Fruit fly (Drosophila melanogaster) whole organism, embryonic: Measurements from ENCODE around the gene Tm1.

ENCODE experiments used
- Blimp-1 ChIP-seq: fragments of 200-800 bp; sonication (Bioruptor generic); optimal IDR thresholded peaks from 3 replicates; lab custom pipeline; 2018; ENCODE audit warnings: missing biosample characterization, missing genetic modification characterization, mild to moderate bottlenecking, moderate library complexity, missing genetic modification reagents
- CG10274 ChIP-seq: fragments of 200-800 bp; sonication (Bioruptor generic); optimal IDR thresholded peaks from 3 replicates; lab custom pipeline; 2017; ENCODE audit warnings: missing biosample characterization, mild to moderate bottlenecking, missing genetic modification characterization
- CG11093 ChIP-seq: fragments of 200-800 bp; sonication (Bioruptor generic); IDR thresholded peaks from 3 replicates; pipeline ENCODE4 v1.3.6; 2022; ENCODE audit warnings: missing biosample characterization, missing genetic modification characterization
- CG11695 ChIP-seq: fragments of 200-800 bp; sonication (Bioruptor generic); IDR thresholded peaks from 3 replicates; pipeline ENCODE4 v1.3.6; 2022; ENCODE audit warnings: missing biosample characterization, missing genetic modification characterization
- CG12104 ChIP-seq: fragments of 200-800 bp; sonication (Bioruptor generic); optimal IDR thresholded peaks from 3 replicates; lab custom pipeline; 2016; ENCODE audit warnings: missing biosample characterization, missing genetic modification characterization
- CG12219 ChIP-seq: fragments of 200-800 bp; sonication (Bioruptor generic); optimal IDR thresholded peaks from 3 replicates; lab custom pipeline; 2018; ENCODE audit warnings: missing biosample characterization, mild to moderate bottlenecking, missing genetic modification characterization
- CG13287 ChIP-seq: fragments of 200-800 bp; sonication (Bioruptor generic); IDR thresholded peaks from 2 replicates; pipeline ENCODE4 v1.3.6; 2022; ENCODE audit warnings: missing biosample characterization, missing genetic modification characterization; ENCODE audit not compliant: partially characterized antibody
- CG15269 ChIP-seq: fragments of 200-800 bp; sonication (Bioruptor generic); optimal IDR thresholded peaks from 2 replicates; lab custom pipeline; 2018; ENCODE audit warnings: missing biosample characterization, mild to moderate bottlenecking, missing genetic modification characterization, moderate library complexity
- CG1529 ChIP-seq: fragments of 200-800 bp; sonication (Bioruptor generic); optimal IDR thresholded peaks from 3 replicates; lab custom pipeline; 2018; ENCODE audit warnings: missing biosample characterization, missing genetic modification characterization
- CG15479 ChIP-seq: fragments of 200-800 bp; sonication (Bioruptor generic); optimal IDR thresholded peaks from 3 replicates; lab custom pipeline; 2019; ENCODE audit warnings: missing biosample characterization, mild to moderate bottlenecking, missing genetic modification characterization, moderate library complexity
- CG16779 ChIP-seq: fragments of 200-800 bp; sonication (Bioruptor generic); IDR thresholded peaks from 2 replicates; pipeline ENCODE4 v1.3.6; 2022; ENCODE audit warnings: missing biosample characterization, missing genetic modification characterization
- CG17186 ChIP-seq: fragments of 200-800 bp; sonication (Bioruptor generic); optimal IDR thresholded peaks from 3 replicates; lab custom pipeline; 2017; ENCODE audit warnings: missing biosample characterization, missing genetic modification reagents, missing genetic modification characterization
- CG17568 ChIP-seq: fragments of 200-800 bp; sonication (Bioruptor generic); optimal IDR thresholded peaks from 2 replicates; lab custom pipeline; 2018; ENCODE audit warnings: missing biosample characterization, mild to moderate bottlenecking, missing genetic modification characterization, moderate library complexity
- CG2116 ChIP-seq: fragments of 200-800 bp; sonication (Bioruptor generic); optimal IDR thresholded peaks from 3 replicates; lab custom pipeline; 2018; ENCODE audit warnings: missing biosample characterization, mild to moderate bottlenecking, missing genetic modification characterization
- CG30020 ChIP-seq: fragments of 200-800 bp; optimal IDR thresholded peaks from 2 replicates; lab custom pipeline; 2019; ENCODE audit warnings: missing biosample characterization, mild to moderate bottlenecking, missing genetic modification characterization, moderate library complexity
- CG3163 ChIP-seq: fragments of 200-800 bp; sonication (Bioruptor generic); optimal IDR thresholded peaks from 3 replicates; lab custom pipeline; 2016; ENCODE audit warnings: missing biosample characterization, missing genetic modification characterization
- CG32772 ChIP-seq: fragments of 200-800 bp; sonication (Bioruptor generic); IDR thresholded peaks from 2 replicates; pipeline ENCODE4 v1.3.6; 2022; ENCODE audit warnings: missing biosample characterization, missing genetic modification characterization
- CG33557 ChIP-seq: fragments of 200-800 bp; sonication (Bioruptor generic); optimal IDR thresholded peaks from 2 replicates; lab custom pipeline; 2019; ENCODE audit warnings: missing biosample characterization, mild to moderate bottlenecking, missing genetic modification characterization, moderate library complexity
- CG6854 ChIP-seq: fragments of 200-800 bp; sonication (Bioruptor generic); optimal IDR thresholded peaks from 3 replicates; lab custom pipeline; 2017; ENCODE audit warnings: missing biosample characterization, mild to moderate bottlenecking, missing genetic modification characterization
- CHES-1-like ChIP-seq: fragments of 200-800 bp; sonication (Bioruptor generic); optimal IDR thresholded peaks from 2 replicates; lab custom pipeline; 2016; ENCODE audit warnings: missing biosample characterization, missing genetic modification characterization
- Chrac-16 ChIP-seq: fragments of 200-800 bp; sonication (Bioruptor generic); optimal IDR thresholded peaks from 3 replicates; lab custom pipeline; 2016; ENCODE audit warnings: missing biosample characterization, missing genetic modification characterization
- Dp ChIP-seq: fragments of 200-800 bp; sonication (Bioruptor generic); optimal IDR thresholded peaks from 2 replicates; lab custom pipeline; 2018; ENCODE audit warnings: missing biosample characterization, mild to moderate bottlenecking, missing genetic modification characterization, moderate library complexity
- ERR ChIP-seq: fragments of 200-800 bp; sonication (Bioruptor generic); optimal IDR thresholded peaks from 2 replicates; lab custom pipeline; 2016; ENCODE audit warnings: missing biosample characterization, missing genetic modification characterization
- Fer3 ChIP-seq: fragments of 200-800 bp; sonication (Bioruptor generic); optimal IDR thresholded peaks from 2 replicates; lab custom pipeline; 2018; ENCODE audit warnings: missing biosample characterization, mild to moderate bottlenecking, missing genetic modification characterization, moderate library complexity
- H2.0 ChIP-seq: fragments of 200-800 bp; sonication (Bioruptor generic); IDR thresholded peaks from 2 replicates; pipeline ENCODE4 v1.3.6; 2022; ENCODE audit warnings: missing biosample characterization, missing genetic modification characterization
- Hr3 ChIP-seq: fragments of 200-800 bp; sonication (Bioruptor generic); optimal IDR thresholded peaks from 3 replicates; lab custom pipeline; 2016; ENCODE audit warnings: missing biosample characterization, missing genetic modification characterization
- MBD-R2 ChIP-seq: fragments of 200-800 bp; sonication (Bioruptor generic); IDR thresholded peaks from 2 replicates; pipeline ENCODE4 v1.3.6; 2022; ENCODE audit warnings: missing biosample characterization, missing genetic modification characterization
- Med ChIP-seq: fragments of 200-800 bp; sonication (Bioruptor generic); peaks from one replicate; lab custom pipeline; 2016; ENCODE audit warnings: missing biosample characterization, missing genetic modification characterization, mild to moderate bottlenecking, inconsistent platforms, moderate library complexity
- Mrtf ChIP-seq: fragments of 200-800 bp; sonication (Bioruptor generic); IDR thresholded peaks from 3 replicates; pipeline ENCODE4 v1.3.6; 2022; ENCODE audit warnings: missing biosample characterization, missing genetic modification characterization
- NK7.1 ChIP-seq: fragments of 200-800 bp; sonication (Bioruptor generic); optimal IDR thresholded peaks from 3 replicates; lab custom pipeline; 2016; ENCODE audit warnings: missing biosample characterization, missing genetic modification characterization
- Neu2 ChIP-seq: fragments of 200-800 bp; sonication (Bioruptor generic); optimal IDR thresholded peaks from 3 replicates; lab custom pipeline; 2016; ENCODE audit warnings: missing biosample characterization, missing genetic modification characterization, borderline replicate concordance
- Nf-YB ChIP-seq: fragments of 200-800 bp; sonication (Bioruptor generic); optimal IDR thresholded peaks from 3 replicates; lab custom pipeline; 2019; ENCODE audit warnings: missing biosample characterization, mild to moderate bottlenecking, missing genetic modification characterization, moderate library complexity
- Rx ChIP-seq: fragments of 200-800 bp; sonication (Bioruptor generic); IDR thresholded peaks from 2 replicates; pipeline ENCODE4 v1.3.6; 2022; ENCODE audit warnings: missing biosample characterization, missing genetic modification characterization
- Tbp ChIP-seq: fragments of >200 bp; optimal IDR thresholded peaks from 2 replicates; lab custom pipeline; 2018; ENCODE audit warnings: missing biosample characterization, missing genetic modification characterization
- Xrp1 ChIP-seq: fragments of 200-800 bp; sonication (Bioruptor generic); IDR thresholded peaks from 2 replicates; pipeline ENCODE4 v1.3.6; 2022; ENCODE audit warnings: missing biosample characterization, missing genetic modification characterization
- aop ChIP-seq: fragments of 200-800 bp; sonication (Bioruptor generic); IDR thresholded peaks from 2 replicates; pipeline ENCODE4 v1.3.6; 2022; ENCODE audit warnings: missing biosample characterization, missing genetic modification characterization
- btn ChIP-seq: fragments of 200-800 bp; sonication (Bioruptor generic); optimal IDR thresholded peaks from 2 replicates; lab custom pipeline; 2016; ENCODE audit warnings: missing biosample characterization, missing genetic modification characterization
- caup ChIP-seq: fragments of 200-800 bp; sonication (Bioruptor generic); optimal IDR thresholded peaks from 3 replicates; lab custom pipeline; 2017; ENCODE audit warnings: missing biosample characterization, mild to moderate bottlenecking, missing genetic modification characterization, moderate library complexity; ENCODE audit not compliant: severe bottlenecking
- fd102C ChIP-seq: fragments of 200-800 bp; sonication (Bioruptor generic); optimal IDR thresholded peaks from 2 replicates; lab custom pipeline; 2018; ENCODE audit warnings: missing biosample characterization, mild to moderate bottlenecking, missing genetic modification characterization, moderate library complexity
- gfzf ChIP-seq: fragments of 200-800 bp; sonication (Bioruptor generic); optimal IDR thresholded peaks from 2 replicates; lab custom pipeline; 2016; ENCODE audit warnings: missing biosample characterization, mild to moderate bottlenecking, missing genetic modification characterization, moderate library complexity
- nerfin-1 ChIP-seq: fragments of 200-800 bp; sonication (Bioruptor generic); optimal IDR thresholded peaks from 3 replicates; lab custom pipeline; 2019; ENCODE audit warnings: missing biosample characterization, mild to moderate bottlenecking, missing genetic modification characterization, moderate library complexity
- nmo ChIP-seq: fragments of 200-800 bp; sonication (Bioruptor generic); optimal IDR thresholded peaks from 2 replicates; lab custom pipeline; 2018; ENCODE audit warnings: missing biosample characterization, mild to moderate bottlenecking, missing genetic modification characterization, moderate library complexity
- salm ChIP-seq: fragments of 200-800 bp; sonication (Bioruptor generic); optimal IDR thresholded peaks from 2 replicates; lab custom pipeline; 2018; ENCODE audit warnings: missing biosample characterization, mild to moderate bottlenecking, missing genetic modification characterization
- so ChIP-seq: fragments of 200-800 bp; sonication (Bioruptor generic); IDR thresholded peaks from 3 replicates; pipeline ENCODE4 v1.3.6; 2022; ENCODE audit warnings: missing biosample characterization, missing genetic modification characterization
- sqz ChIP-seq: fragments of 200-800 bp; sonication (Bioruptor generic); optimal IDR thresholded peaks from 3 replicates; lab custom pipeline; 2018; ENCODE audit warnings: missing biosample characterization, mild to moderate bottlenecking, missing genetic modification characterization
- sr ChIP-seq: fragments of 200-800 bp; sonication (Bioruptor generic); IDR thresholded peaks from 3 replicates; pipeline ENCODE4 v1.3.6; 2022; ENCODE audit warnings: missing biosample characterization, missing genetic modification characterization
- trem ChIP-seq: fragments of 200-800 bp; optimal IDR thresholded peaks from 3 replicates; lab custom pipeline; 2019; ENCODE audit warnings: missing biosample characterization, mild to moderate bottlenecking, missing genetic modification characterization, moderate library complexity
- ttk ChIP-seq: fragments of 200-800 bp; sonication (Bioruptor generic); IDR thresholded peaks from 2 replicates; pipeline ENCODE4 v2.1.2; 2022; ENCODE audit warnings: missing biosample characterization, missing genetic modification characterization
- tup ChIP-seq: fragments of 200-800 bp; sonication (Bioruptor generic); optimal IDR thresholded peaks from 2 replicates; lab custom pipeline; 2016; ENCODE audit warnings: missing biosample characterization, mild to moderate bottlenecking, missing genetic modification characterization, moderate library complexity
- zen ChIP-seq: fragments of 200-800 bp; sonication (Bioruptor generic); optimal IDR thresholded peaks from 3 replicates; lab custom pipeline; 2018; ENCODE audit warnings: missing biosample characterization, mild to moderate bottlenecking, missing genetic modification characterization, moderate library complexity

Tm1 gene

DNA sequence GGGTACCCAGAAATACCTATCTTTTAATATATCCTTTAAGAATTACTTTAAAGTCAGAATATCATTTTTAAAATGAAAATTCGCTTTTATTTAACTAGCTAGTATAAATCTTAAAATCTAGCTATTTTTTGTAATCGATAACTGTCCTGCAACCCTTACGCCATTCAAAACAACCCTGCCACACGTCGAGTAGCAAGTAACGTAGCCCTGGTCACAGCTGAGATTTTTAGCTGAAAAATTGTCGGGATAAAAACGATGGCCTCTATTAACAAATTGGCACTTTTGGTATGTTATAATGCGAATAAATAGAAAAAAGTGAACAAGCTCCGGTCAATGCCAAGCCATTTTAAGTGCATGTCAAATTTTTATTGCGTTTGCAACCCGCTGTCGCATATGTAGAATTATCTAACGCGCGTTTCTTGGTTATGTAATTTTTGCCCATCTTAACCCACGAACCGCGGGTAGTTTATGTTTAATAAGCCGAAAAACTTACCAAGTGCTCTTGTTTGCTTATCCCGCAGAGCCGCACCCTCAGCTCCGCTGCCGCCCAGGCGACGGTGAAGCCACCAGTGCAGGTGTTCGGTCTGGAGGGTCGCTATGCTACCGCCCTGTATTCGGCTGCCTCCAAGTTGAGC is 12.5 kb upstream of the Tm1 start, which contains the start of gene ATPsynO (continued):
- TF ChIP-seq CG10274 (GFP tag; lab: Kevin White, UChicago) (no peak), ttk (GFP tag; lab: Robert Waterston, UW) (no peak), CG33557 (GFP tag; lab: Kevin White, UChicago) (peak; percentile 25), sqz (GFP tag; lab: Kevin White, UChicago) (no peak), salm (tag; lab: Kevin White, UChicago) (no peak), CG15479 (GFP tag; lab: Kevin White, UChicago) (no peak), btn (no peak), Hr3 (GFP tag; lab: Kevin White, UChicago) (no peak), CG3163 (GFP tag; lab: Kevin White, UChicago) (no peak), CG12104 (no peak), CG17568 (no peak), Tbp (no peak), nerfin-1 (tag; lab: Kevin White, UChicago) (peak; percentile 17), Xrp1 (GFP tag; lab: Robert Waterston, UW) (0 out of 2 replicates have a peak, but pooled peaks have one; percentile 14), CG11093 (GFP tag; lab: Robert Waterston, UW) (no peak), CG16779 (GFP tag; lab: Robert Waterston, UW) (no peak), nmo (GFP tag; lab: Kevin White, UChicago) (peak; percentile 63), trem (tag; lab: Kevin White, UChicago) (peak; percentile 69), CG15269 (tag; lab: Kevin White, UChicago) (no peak), H2.0 (GFP tag; lab: Robert Waterston, UW) (no peak), ERR (GFP tag; lab: Kevin White, UChicago) (no peak), CG17186 (GFP tag; lab: Kevin White, UChicago) (peak; percentile 15), CG11695 (GFP tag; lab: Robert Waterston, UW) (no peak), aop (GFP tag; lab: Robert Waterston, UW) (no peak), fd102C (GFP tag; lab: Kevin White, UChicago) (no peak), Blimp-1 (GFP tag; lab: Kevin White, UChicago) (no peak), Neu2 (no peak), so (GFP tag; lab: Robert Waterston, UW) (no peak), Mrtf (GFP tag; lab: Robert Waterston, UW) (no peak), caup (GFP tag; lab: Kevin White, UChicago) (peak; percentile 23), CG12219 (GFP tag; lab: Kevin White, UChicago) (no peak), zen (tag; lab: Kevin White, UChicago) (peak; percentile 41), Fer3 (tag; lab: Kevin White, UChicago) (peak; percentile 23), Rx (GFP tag; lab: Robert Waterston, UW) (no peak), CG13287 (GFP tag; lab: Robert Waterston, UW) (peak; percentile 59; the same call in 1 of the 2 replicates), Chrac-16 (GFP tag; lab: Kevin White, UChicago) (no peak), Nf-YB (GFP tag; lab: Kevin White, UChicago) (peak; percentile 5), CG1529 (no peak), CHES-1-like (GFP tag; lab: Kevin White, UChicago) (peak; percentile 17), MBD-R2 (GFP tag; lab: Robert Waterston, UW) (peak; percentile 89), NK7.1 (GFP tag; lab: Kevin White, UChicago) (no peak), sr (GFP tag; lab: Robert Waterston, UW) (no peak), CG32772 (no peak), CG30020 (tag; lab: Kevin White, UChicago) (peak; percentile 60), gfzf (GFP tag; lab: Kevin White, UChicago) (peak; percentile 46), CG6854 (GFP tag; lab: Kevin White, UChicago) (no peak), CG2116 (peak; percentile 98), Med (GFP tag; lab: Kevin White, UChicago) (peak; percentile 89), tup (GFP tag; lab: Kevin White, UChicago) (no peak), Dp (GFP tag; lab: Kevin White, UChicago) (peak; percentile 52)
